Worm (Caenorhabditis elegans) whole organism, late embryonic: ENCODE measurements around the gene tat-6.
"Not testable (repeated sequence)": the region's sequence is repeated elsewhere in the genome, so short reads cannot be mapped to it uniquely, and the experiment has no call there.

Experiments used
- C38D4.7 ChIP-seq: fragments of 200-800 bp; sonication (Bioruptor generic); optimal IDR thresholded peaks from 2 replicates; lab custom pipeline; 2018; ENCODE audit warnings: mild to moderate bottlenecking, missing genetic modification characterization, moderate library complexity, missing compliant biosample characterization
- K02D7.2 ChIP-seq: sonication (generic microtip); optimal IDR thresholded peaks from 2 replicates; lab custom pipeline; 2017; ENCODE audit warnings: mild to moderate bottlenecking, missing genetic modification characterization, missing compliant biosample characterization
- K09A11.1 ChIP-seq: sonication (generic microtip); optimal IDR thresholded peaks from 2 replicates; lab custom pipeline; 2017; ENCODE audit warnings: antibody characterized with exemption, mild to moderate bottlenecking, missing genetic modification characterization, missing compliant biosample characterization; ENCODE audit not compliant: insufficient read depth
- T23F11.4 ChIP-seq: fragments of 200-800 bp; sonication (Bioruptor generic); optimal IDR thresholded peaks from 2 replicates; lab custom pipeline; 2018; ENCODE audit warnings: mild to moderate bottlenecking, missing genetic modification characterization, missing compliant biosample characterization
- ahr-1 ChIP-seq: sonication (generic microtip); optimal IDR thresholded peaks from 2 replicates; lab custom pipeline; 2016; ENCODE audit warnings: missing genetic modification characterization, missing compliant biosample characterization
- ceh-14 ChIP-seq: sonication (generic microtip); optimal IDR thresholded peaks from 2 replicates; lab custom pipeline; 2016; ENCODE audit warnings: missing genotype, missing genetic modification characterization, missing compliant biosample characterization
- ceh-19 ChIP-seq: fragments of 200-800 bp; sonication (Bioruptor generic); optimal IDR thresholded peaks from 2 replicates; lab custom pipeline; 2018; ENCODE audit warnings: mild to moderate bottlenecking, missing genetic modification characterization, missing compliant biosample characterization
- ceh-2 ChIP-seq: sonication (generic microtip); optimal IDR thresholded peaks from 2 replicates; lab custom pipeline; 2016; ENCODE audit warnings: missing genotype, missing genetic modification characterization, missing compliant biosample characterization
- ceh-22 ChIP-seq: sonication (generic microtip); optimal IDR thresholded peaks from 2 replicates; lab custom pipeline; 2017; ENCODE audit warnings: missing biosample characterization, missing genetic modification characterization
- ceh-24 ChIP-seq: sonication (generic microtip); optimal IDR thresholded peaks from 2 replicates; lab custom pipeline; 2016; ENCODE audit warnings: mild to moderate bottlenecking, missing genetic modification characterization, missing compliant biosample characterization
- ceh-48 ChIP-seq: sonication (generic microtip); optimal IDR thresholded peaks from 2 replicates; lab custom pipeline; 2016; ENCODE audit warnings: missing genetic modification characterization, inconsistent platforms, missing compliant biosample characterization
- che-1 ChIP-seq: sonication (generic microtip); optimal IDR thresholded peaks from 2 replicates; lab custom pipeline; 2016; ENCODE audit warnings: mild to moderate bottlenecking, missing genetic modification characterization, missing compliant biosample characterization
- dmd-4 ChIP-seq: sonication (generic microtip); optimal IDR thresholded peaks from 2 replicates; lab custom pipeline; 2016; ENCODE audit warnings: borderline replicate concordance, missing genetic modification characterization, missing compliant biosample characterization
- elt-2 ChIP-seq: sonication (generic microtip); optimal IDR thresholded peaks from 2 replicates; lab custom pipeline; 2016; ENCODE audit warnings: missing genetic modification reagents, missing genetic modification characterization, missing compliant biosample characterization
- elt-4 ChIP-seq: sonication (generic microtip); optimal IDR thresholded peaks from 2 replicates; lab custom pipeline; 2016; ENCODE audit warnings: missing genetic modification characterization, missing compliant biosample characterization
- fax-1 ChIP-seq: sonication (generic microtip); optimal IDR thresholded peaks from 2 replicates; lab custom pipeline; 2016; ENCODE audit warnings: missing genotype, missing genetic modification characterization, missing compliant biosample characterization
- gmeb-2 ChIP-seq: sonication (generic microtip); optimal IDR thresholded peaks from 2 replicates; lab custom pipeline; 2016; ENCODE audit warnings: missing genetic modification characterization, inconsistent platforms, missing compliant biosample characterization
- hlh-13 ChIP-seq: fragments of 200-800 bp; sonication (Bioruptor generic); optimal IDR thresholded peaks from 2 replicates; lab custom pipeline; 2018; ENCODE audit warnings: mild to moderate bottlenecking, missing genetic modification characterization, missing compliant biosample characterization
- hlh-15 ChIP-seq: sonication (generic microtip); optimal IDR thresholded peaks from 2 replicates; lab custom pipeline; 2016; ENCODE audit warnings: missing genetic modification characterization, missing compliant biosample characterization
- hlh-30 ChIP-seq: sonication (generic microtip); optimal IDR thresholded peaks from 2 replicates; lab custom pipeline; 2017; ENCODE audit warnings: antibody characterized with exemption, missing genetic modification characterization, missing compliant biosample characterization; ENCODE audit not compliant: insufficient read depth
- hlh-8 ChIP-seq: sonication (generic microtip); optimal IDR thresholded peaks from 2 replicates; lab custom pipeline; 2016; ENCODE audit warnings: missing genotype, missing genetic modification characterization, missing compliant biosample characterization
- lin-11 ChIP-seq: fragments of 200-800 bp; sonication (Bioruptor generic); optimal IDR thresholded peaks from 2 replicates; lab custom pipeline; 2018; ENCODE audit warnings: mild to moderate bottlenecking, missing genetic modification characterization, missing compliant biosample characterization
- nhr-11 ChIP-seq: fragments of 150-350 bp; optimal IDR thresholded peaks from 2 replicates; lab custom pipeline; 2014; ENCODE audit warnings: missing biosample characterization, missing genetic modification characterization
- nhr-232 ChIP-seq: sonication (generic microtip); optimal IDR thresholded peaks from 2 replicates; lab custom pipeline; 2016; ENCODE audit warnings: missing genetic modification characterization, missing compliant biosample characterization
- npax-4 ChIP-seq: sonication (generic microtip); optimal IDR thresholded peaks from 2 replicates; lab custom pipeline; 2016; ENCODE audit warnings: missing genetic modification characterization, missing compliant biosample characterization
- pag-3 ChIP-seq: sonication (generic microtip); optimal IDR thresholded peaks from 2 replicates; lab custom pipeline; 2016; ENCODE audit warnings: missing compliant biosample characterization, missing genetic modification characterization, borderline replicate concordance
- pha-2 ChIP-seq: sonication (generic microtip); optimal IDR thresholded peaks from 2 replicates; lab custom pipeline; 2017; ENCODE audit warnings: mild to moderate bottlenecking, missing genetic modification characterization, missing compliant biosample characterization
- sox-4 ChIP-seq: sonication (generic microtip); optimal IDR thresholded peaks from 2 replicates; lab custom pipeline; 2017; ENCODE audit warnings: mild to moderate bottlenecking, missing genetic modification characterization, inconsistent platforms, missing compliant biosample characterization
- syd-9 ChIP-seq: sonication (generic microtip); optimal IDR thresholded peaks from 2 replicates; lab custom pipeline; 2016; ENCODE audit warnings: mild to moderate bottlenecking, missing genetic modification characterization, moderate library complexity, missing compliant biosample characterization
- tbx-2 ChIP-seq: sonication (generic microtip); optimal IDR thresholded peaks from 2 replicates; lab custom pipeline; 2016; ENCODE audit warnings: missing genetic modification characterization, missing compliant biosample characterization
- tbx-7 ChIP-seq: sonication (generic microtip); optimal IDR thresholded peaks from 2 replicates; lab custom pipeline; 2016; ENCODE audit warnings: missing genotype, missing genetic modification characterization, missing compliant biosample characterization
- ttx-3 ChIP-seq: sonication (generic microtip); optimal IDR thresholded peaks from 2 replicates; lab custom pipeline; 2016; ENCODE audit warnings: missing genetic modification reagents, missing genetic modification characterization, missing compliant biosample characterization
- unc-42 ChIP-seq: sonication (generic microtip); optimal IDR thresholded peaks from 2 replicates; lab custom pipeline; 2016; ENCODE audit warnings: missing genotype, missing genetic modification characterization, missing compliant biosample characterization
- unc-86 ChIP-seq: sonication (generic microtip); optimal IDR thresholded peaks from 2 replicates; lab custom pipeline; 2016; ENCODE audit warnings: missing genetic modification characterization, missing compliant biosample characterization
- zip-5 ChIP-seq: sonication (generic microtip); optimal IDR thresholded peaks from 2 replicates; lab custom pipeline; 2016; ENCODE audit warnings: missing genetic modification characterization, missing compliant biosample characterization

The tat-6 gene

ce11 chrV:3094351-3094750 is 34.6 kb upstream of the tat-6 start, which contains the start of gene cyp-33C9:
Gene cyp-33C9 (minus strand): TSS chrV:3094561.
- TF ChIP-seq pha-2 (tag; lab: Kevin White, UChicago) (no peak), lin-11 (tag; lab: Kevin White, UChicago) (no peak), tbx-7 (tag; lab: Kevin White, UChicago) (no peak), C38D4.7 (GFP tag; lab: Kevin White, UChicago) (no peak), ttx-3 (tag; lab: Kevin White, UChicago) (no peak), K02D7.2 (tag; lab: Kevin White, UChicago) (no peak), tbx-2 (no peak), syd-9 (tag; lab: Kevin White, UChicago) (no peak), pag-3 (tag; lab: Kevin White, UChicago) (no peak), ahr-1 (tag; lab: Kevin White, UChicago) (no peak), hlh-30 (tag; lab: Kevin White, UChicago) (no peak), ceh-48 (tag; lab: Kevin White, UChicago) (no peak), T23F11.4 (GFP tag; lab: Kevin White, UChicago) (no peak), ceh-2 (tag; lab: Kevin White, UChicago) (no peak), dmd-4 (tag; lab: Kevin White, UChicago) (no peak), gmeb-2 (tag; lab: Kevin White, UChicago) (no peak)

DNA sequence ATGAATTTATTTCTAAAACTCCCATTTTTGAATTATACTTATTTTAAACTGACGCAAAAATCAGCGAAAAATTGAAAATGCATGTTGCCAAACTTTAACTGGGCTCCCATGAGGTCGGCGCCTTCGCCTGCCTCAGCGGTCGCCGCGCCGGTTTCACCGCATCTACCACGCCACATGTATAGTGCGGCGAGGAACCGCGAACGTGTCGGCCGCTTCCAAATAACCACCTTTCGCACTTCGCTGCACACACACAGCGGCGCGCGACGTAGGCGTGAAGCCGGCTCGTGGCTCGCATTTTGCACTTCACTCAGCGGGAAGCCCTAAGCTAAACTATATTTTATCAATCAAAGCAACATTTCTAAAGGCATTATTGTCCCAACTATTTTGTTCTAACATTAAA is 28.4 kb upstream of the tat-6 start:
- TF ChIP-seq ceh-22 (tag; lab: Kevin White, UChicago) (no peak), dmd-4 (tag; lab: Kevin White, UChicago) (no peak), che-1 (tag; lab: Kevin White, UChicago) (no peak), elt-2 (tag; lab: Kevin White, UChicago) (no peak), nhr-11 (tag; lab: Kevin White, UChicago) (no peak), pag-3 (tag; lab: Kevin White, UChicago) (no peak), C38D4.7 (GFP tag; lab: Kevin White, UChicago) (no peak), ceh-19 (GFP tag; lab: Kevin White, UChicago) (no peak), hlh-15 (tag; lab: Kevin White, UChicago) (no peak), nhr-232 (no peak), hlh-30 (tag; lab: Kevin White, UChicago) (no peak), unc-42 (no peak), unc-86 (no peak), ceh-14 (tag; lab: Kevin White, UChicago) (no peak), elt-4 (tag; lab: Kevin White, UChicago) (no peak)
- TF ChIP-seq, all 69 proteins: peak for 0

ce11 chrV:3102049-3102448 is 26.9 kb upstream of the tat-6 start, which contains the start of gene Y73C8C.4:
Gene Y73C8C.4 (minus strand): TSS chrV:3102149.
- TF ChIP-seq npax-4 (tag; lab: Kevin White, UChicago); hlh-13 (GFP tag; lab: Kevin White, UChicago); hlh-8 (tag; lab: Kevin White, UChicago): not testable (repeated sequence)
- TF ChIP-seq, all 69 proteins: peak for 0; not testable (repeated sequence) for 69

ce11 chrV:3104134-3104533 is 24.8 kb upstream of the tat-6 start, which contains the start of gene str-66:
Gene str-66 (minus strand): TSS chrV:3104234.
- TF ChIP-seq fax-1 (tag; lab: Kevin White, UChicago) (no peak), K09A11.1 (tag; lab: Kevin White, UChicago) (no peak), ceh-24 (tag; lab: Kevin White, UChicago) (no peak), sox-4 (tag; lab: Kevin White, UChicago) (no peak), ceh-19 (GFP tag; lab: Kevin White, UChicago) (no peak), ceh-22 (tag; lab: Kevin White, UChicago) (no peak), elt-4 (tag; lab: Kevin White, UChicago) (no peak), C38D4.7 (GFP tag; lab: Kevin White, UChicago) (no peak), tbx-2 (no peak), lin-11 (tag; lab: Kevin White, UChicago) (no peak), npax-4 (tag; lab: Kevin White, UChicago) (no peak), unc-86 (no peak), zip-5 (tag; lab: Kevin White, UChicago) (no peak)
- TF ChIP-seq, all 69 proteins: peak for 0
